Worm (Caenorhabditis elegans): ENCODE results near the gene F19G12.11.

The F19G12.11 gene

DNA sequence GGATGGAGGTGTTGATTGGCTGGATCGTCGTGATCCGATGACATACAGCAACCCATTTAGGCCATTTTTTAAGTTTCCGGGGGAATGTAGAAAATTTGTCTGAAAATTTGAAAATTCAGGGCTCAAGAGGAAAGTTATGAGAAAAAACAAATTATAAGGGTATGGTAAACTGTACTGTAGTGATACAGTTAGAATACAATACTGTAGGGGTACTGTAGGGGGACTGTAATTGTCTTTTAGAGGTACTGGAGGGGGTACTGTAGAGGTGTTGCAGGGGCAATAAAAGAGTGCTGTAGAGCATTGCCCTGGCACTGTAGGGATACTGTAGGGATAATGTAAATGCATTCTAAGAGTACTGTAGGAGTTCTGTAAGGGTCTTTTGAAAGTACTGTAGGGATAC, 38.4 kb upstream of the F19G12.11 start, which contains the start of gene D1005.6:
Gene D1005.6 (minus strand): TSS at position 101 of the 400 bp plus-strand sequence.
- TF ChIP-seq ceh-39 (tag; optimal IDR thresholded peaks at IDR 0.05): no peak
- no peak for TF ChIP-seq ceh-83 (GFP tag; optimal IDR thresholded peaks at IDR 0.05)
- TF ChIP-seq ztf-11 (tag; optimal IDR thresholded peaks at IDR 0.05): no peak
- no peak for TF ChIP-seq nhr-237 (tag; optimal IDR thresholded peaks at IDR 0.05)
- no peak for TF ChIP-seq blmp-1 (tag; optimal IDR thresholded peaks at IDR 0.05)
- TF ChIP-seq nhr-28 (tag; optimal IDR thresholded peaks at IDR 0.05): no peak
- TF ChIP-seq ceh-43 (GFP tag; optimal IDR thresholded peaks at IDR 0.05): no peak
- TF ChIP-seq unc-39 (tag; optimal IDR thresholded peaks at IDR 0.05): no peak
- no peak for TF ChIP-seq snpc-4 (tag; optimal IDR thresholded peaks at IDR 0.05)
- no peak for TF ChIP-seq drap-1 (GFP tag; optimal IDR thresholded peaks at IDR 0.05)
- TF ChIP-seq bed-3 (GFP tag; optimal IDR thresholded peaks at IDR 0.05): no peak
- no peak for TF ChIP-seq sptf-1 (tag; optimal IDR thresholded peaks at IDR 0.05)
- TF ChIP-seq elt-3 (tag; optimal IDR thresholded peaks at IDR 0.05): no peak
- no peak for TF ChIP-seq nhr-12 (tag; optimal IDR thresholded peaks at IDR 0.05)
- no peak for TF ChIP-seq nhr-76 (tag; optimal IDR thresholded peaks at IDR 0.05)
- TF ChIP-seq flh-1 (GFP tag; optimal IDR thresholded peaks at IDR 0.05): no peak
- TF ChIP-seq nhr-2 (tag; optimal IDR thresholded peaks at IDR 0.05): no peak
- no peak for TF ChIP-seq mep-1 (tag; optimal IDR thresholded peaks at IDR 0.05)

DNA sequence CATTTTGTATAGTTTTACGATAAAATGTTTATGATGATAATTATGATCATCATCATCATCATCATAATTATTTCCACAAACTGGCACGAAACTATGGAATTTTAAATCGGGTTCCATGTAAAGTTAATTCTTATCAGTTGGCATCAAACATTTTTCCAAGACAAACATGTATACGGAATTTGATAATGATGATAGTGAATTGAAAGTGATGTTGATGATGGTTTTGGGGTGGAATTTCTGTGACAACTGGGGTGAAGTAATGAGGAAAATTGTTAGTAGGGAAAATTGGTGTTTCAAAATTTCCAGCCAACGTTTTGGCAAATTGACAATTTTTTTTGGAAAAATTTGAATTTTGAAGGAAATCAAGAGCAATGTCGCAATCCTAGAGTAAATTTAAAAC, 33.4 kb upstream of the F19G12.11 start:
- TF ChIP-seq M03D4.4 (tag; optimal IDR thresholded peaks at IDR 0.05): no peak
- TF ChIP-seq mls-2 (tag; optimal IDR thresholded peaks at IDR 0.05): no peak
- no peak for TF ChIP-seq sptf-1 (tag; optimal IDR thresholded peaks at IDR 0.05)
- no peak for TF ChIP-seq blmp-1 (tag; optimal IDR thresholded peaks at IDR 0.05)
- TF ChIP-seq lin-13 (tag; optimal IDR thresholded peaks at IDR 0.05): no peak
- no peak for TF ChIP-seq sem-2 (GFP tag; optimal IDR thresholded peaks at IDR 0.05)
- TF ChIP-seq lin-32 (GFP tag; optimal IDR thresholded peaks at IDR 0.05): no peak
- no peak for TF ChIP-seq unc-62 (GFP tag; optimal IDR thresholded peaks at IDR 0.05)

DNA sequence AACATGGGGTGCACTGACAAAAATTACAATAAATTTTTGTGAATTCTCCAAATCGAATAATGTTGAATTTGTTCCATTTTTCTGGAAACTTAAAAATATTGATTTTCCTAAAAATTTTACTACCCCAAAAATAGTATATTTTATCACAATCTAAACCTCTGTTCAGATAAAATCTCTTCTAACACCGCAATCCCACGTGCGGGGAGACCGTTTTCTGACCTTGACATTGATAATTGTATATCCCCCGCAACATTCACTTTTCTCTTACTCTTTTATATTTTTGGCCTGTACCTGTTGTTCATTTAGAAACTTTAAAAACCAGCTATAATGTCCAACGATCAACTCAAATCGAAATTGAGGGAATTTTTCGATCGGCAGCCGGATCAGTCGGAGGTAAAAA, 32.5 kb upstream of the F19G12.11 start, which contains the start of gene D1005.2:
Gene D1005.2 (plus strand): TSS at position 230 of the 400 bp plus-strand sequence.
- TF ChIP-seq tbx-8 (GFP tag; optimal IDR thresholded peaks at IDR 0.05) (no peak), elt-3 (tag; optimal IDR thresholded peaks at IDR 0.05) (no peak), bed-3 (GFP tag; optimal IDR thresholded peaks at IDR 0.05) (no peak), drap-1 (GFP tag; optimal IDR thresholded peaks at IDR 0.05) (no peak), ceh-39 (tag; optimal IDR thresholded peaks at IDR 0.05) (no peak), sptf-1 (tag; optimal IDR thresholded peaks at IDR 0.05) (no peak), cnd-1 (tag; optimal IDR thresholded peaks at IDR 0.05) (no peak), nhr-12 (tag; optimal IDR thresholded peaks at IDR 0.05) (no peak), unc-120 (tag; optimal IDR thresholded peaks at IDR 0.05; ENCODE audit: poor library complexity, severe bottlenecking) (no peak), nhr-2 (tag; optimal IDR thresholded peaks at IDR 0.05) (no peak)

DNA sequence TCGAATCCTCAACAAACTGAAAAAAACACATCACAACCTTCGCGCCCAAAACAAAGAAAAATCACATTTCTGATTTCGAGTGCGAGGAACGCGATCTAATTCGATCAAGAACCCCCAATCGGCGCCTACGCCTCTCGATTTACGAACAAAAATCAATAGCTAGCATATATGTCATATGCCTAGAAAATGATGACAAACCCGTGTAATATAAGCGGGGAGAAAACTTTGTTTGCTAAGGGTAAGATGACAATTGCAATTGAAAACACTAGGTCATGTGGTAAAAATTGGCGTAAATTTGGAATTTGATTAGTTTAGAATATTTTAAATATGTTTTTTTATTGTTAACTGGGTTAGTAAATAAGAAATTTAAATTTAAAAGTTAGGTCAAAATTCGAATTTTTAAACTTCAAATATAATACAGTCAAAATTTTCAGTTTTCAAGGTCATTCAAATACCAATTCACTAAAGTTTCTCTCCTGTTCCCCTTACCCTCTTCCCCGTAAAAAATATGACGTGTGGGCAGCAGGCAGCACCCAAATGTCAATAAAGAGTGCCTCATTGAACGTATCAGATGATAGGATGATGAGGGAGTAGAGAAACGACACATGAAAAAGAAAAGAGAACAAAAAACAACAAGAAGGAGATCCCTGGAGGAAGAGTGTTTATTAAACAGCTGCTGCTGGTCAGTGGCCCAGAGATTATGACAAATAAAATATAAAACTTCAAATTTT, 30.2 kb upstream of the F19G12.11 start:
- TF ChIP-seq tbx-8 (GFP tag; optimal IDR thresholded peaks at IDR 0.05) (no peak), hlh-1 (tag; optimal IDR thresholded peaks at IDR 0.05) (peak; percentile 67), unc-120 (tag; optimal IDR thresholded peaks at IDR 0.05; ENCODE audit: poor library complexity, severe bottlenecking) (peak; percentile 39), nhr-2 (tag; optimal IDR thresholded peaks at IDR 0.05) (no peak), sem-2 (GFP tag; optimal IDR thresholded peaks at IDR 0.05) (no peak), unc-62 (GFP tag; optimal IDR thresholded peaks at IDR 0.05) (peak; percentile 54), pha-4 (tag; optimal IDR thresholded peaks at IDR 0.05) (peak; percentile 60)

DNA sequence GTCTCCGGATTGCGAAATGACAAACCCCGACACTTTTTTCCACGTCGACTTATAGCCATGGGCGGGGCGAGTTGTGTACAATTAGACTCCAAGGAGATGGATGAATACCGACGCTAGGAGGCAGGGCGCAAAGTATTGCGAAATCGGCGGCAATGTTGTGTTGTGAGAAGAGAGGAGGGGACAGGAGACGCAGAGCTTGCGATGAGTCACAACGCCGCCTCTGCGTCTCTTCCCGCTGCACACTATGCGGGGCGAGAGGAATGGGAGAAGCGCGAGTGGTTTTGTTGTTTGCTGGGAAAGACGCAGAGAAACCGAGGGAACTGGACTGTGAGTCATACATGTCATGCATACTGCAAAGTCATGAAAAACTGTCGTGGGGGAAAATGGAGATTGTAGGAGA, 28.1 kb upstream of the F19G12.11 start:
- no peak for TF ChIP-seq flh-1 (GFP tag; optimal IDR thresholded peaks at IDR 0.05)
- peak; percentile 30 for TF ChIP-seq mep-1 (tag; optimal IDR thresholded peaks at IDR 0.05)
- no peak for TF ChIP-seq nhr-2 (tag; optimal IDR thresholded peaks at IDR 0.05)
- peak; percentile 84 for TF ChIP-seq nhr-237 (tag; optimal IDR thresholded peaks at IDR 0.05)
- peak; percentile 56 for TF ChIP-seq lsy-2 (tag; optimal IDR thresholded peaks at IDR 0.05)
- peak; percentile 52 for TF ChIP-seq ces-1 (GFP tag; optimal IDR thresholded peaks at IDR 0.05)
- peak; percentile 51 for TF ChIP-seq sptf-1 (tag; optimal IDR thresholded peaks at IDR 0.05)
- peak; percentile 24 for TF ChIP-seq ztf-11 (tag; optimal IDR thresholded peaks at IDR 0.05)
- no peak for TF ChIP-seq ceh-39 (tag; optimal IDR thresholded peaks at IDR 0.05)
- TF ChIP-seq elt-3 (tag; optimal IDR thresholded peaks at IDR 0.05): peak; percentile 79
- no peak for TF ChIP-seq ceh-43 (GFP tag; optimal IDR thresholded peaks at IDR 0.05)
- TF ChIP-seq tbx-8 (GFP tag; optimal IDR thresholded peaks at IDR 0.05): no peak
- TF ChIP-seq drap-1 (GFP tag; optimal IDR thresholded peaks at IDR 0.05): peak; percentile 69
- TF ChIP-seq unc-39 (tag; optimal IDR thresholded peaks at IDR 0.05): no peak
- TF ChIP-seq unc-62 (GFP tag; optimal IDR thresholded peaks at IDR 0.05): peak; percentile 79
- peak; percentile 81 for TF ChIP-seq ham-2 (GFP tag; optimal IDR thresholded peaks at IDR 0.05)
- TF ChIP-seq unc-120 (tag; optimal IDR thresholded peaks at IDR 0.05; ENCODE audit: poor library complexity, severe bottlenecking): peak; percentile 31
- TF ChIP-seq mls-2 (tag; optimal IDR thresholded peaks at IDR 0.05): peak; percentile 40
- peak; percentile 58 for TF ChIP-seq hlh-1 (tag; optimal IDR thresholded peaks at IDR 0.05)
- peak; percentile 66 for TF ChIP-seq M03D4.4 (tag; optimal IDR thresholded peaks at IDR 0.05)
- no peak for TF ChIP-seq cnd-1 (tag; optimal IDR thresholded peaks at IDR 0.05)
- peak; percentile 79 for TF ChIP-seq pha-4 (tag; optimal IDR thresholded peaks at IDR 0.05)
